Worm (Caenorhabditis elegans): Measurements from ENCODE around the gene T26A8.4.

The T26A8.4 gene

ce11 chrIV:8382695-8383094 is 50.0 kb downstream of the T26A8.4 start, which contains the start of gene D2096.9:
Gene D2096.9 (minus strand): TSS chrIV:8382795.
- TF ChIP-seq dsc-1 (tag; optimal IDR thresholded peaks at IDR 0.05) = peak; percentile 45
- no peak for TF ChIP-seq sup-37 (GFP tag; optimal IDR thresholded peaks at IDR 0.05)

- TF ChIP-seq lin-14 (GFP tag; optimal IDR thresholded peaks at IDR 0.05) = peak; percentile 12
- TF ChIP-seq mef-2 (tag; optimal IDR thresholded peaks at IDR 0.05) = no peak
- TF ChIP-seq mep-1 (tag; optimal IDR thresholded peaks at IDR 0.05) = no peak
- TF ChIP-seq fkh-8 (tag; optimal IDR thresholded peaks at IDR 0.05) = no peak
- no peak for TF ChIP-seq isw-1 (GFP tag; IDR thresholded peaks at IDR 0.05)
- no peak for TF ChIP-seq nhr-237 (tag; optimal IDR thresholded peaks at IDR 0.05)
- no peak for TF ChIP-seq jun-1 (tag; optimal IDR thresholded peaks at IDR 0.05)
- no peak for TF ChIP-seq nhr-71 (tag; optimal IDR thresholded peaks at IDR 0.05)
- peak; percentile 75 for TF ChIP-seq pqm-1 (tag; optimal IDR thresholded peaks at IDR 0.05)
- TF ChIP-seq fkh-4 (tag; optimal IDR thresholded peaks at IDR 0.05; ENCODE audit: borderline replicate concordance) = no peak
- peak; percentile 86 for TF ChIP-seq elt-2 (tag; optimal IDR thresholded peaks at IDR 0.05)
- peak in 1 of 2 experiments; percentile 27 for TF ChIP-seq lin-35 (GFP tag; optimal IDR thresholded peaks at IDR 0.05)
- no peak for TF ChIP-seq unc-130 (tag; optimal IDR thresholded peaks at IDR 0.05)
Measured at ce11 chrIV:8380266-8380850, 52.3 kb downstream of the T26A8.4 start.

DNA sequence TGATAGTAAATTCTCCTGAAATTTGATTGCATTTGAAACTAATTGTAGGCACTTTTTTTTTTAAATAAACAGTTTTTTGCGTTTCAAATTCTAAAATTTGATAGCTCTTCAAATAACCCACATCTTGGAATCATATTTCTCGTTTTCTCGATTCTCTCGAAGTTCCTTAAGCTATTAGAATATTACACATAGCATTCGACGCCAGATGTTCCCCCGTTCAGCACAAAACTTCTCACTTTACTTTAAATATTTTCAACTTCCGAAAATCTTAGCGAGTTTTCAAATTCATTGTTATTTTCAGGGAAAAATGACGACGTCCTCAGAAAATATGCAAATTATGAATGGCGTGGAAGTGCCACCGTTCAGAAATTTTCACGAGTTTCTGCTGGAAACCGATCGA is 53.0 kb downstream of the T26A8.4 start, which contains the start of gene praf-3:
praf-3 (plus strand) TSS at position 301 of the 400 bp plus-strand sequence.
- no peak for TF ChIP-seq F16B12.6 (tag; optimal IDR thresholded peaks at IDR 0.05)
- TF ChIP-seq nhr-28 (tag; optimal IDR thresholded peaks at IDR 0.05) = no peak
- no peak for TF ChIP-seq nhr-12 (tag; optimal IDR thresholded peaks at IDR 0.05)
- TF ChIP-seq nhr-85 (tag) = no peak
- no peak for TF ChIP-seq isw-1 (GFP tag; IDR thresholded peaks at IDR 0.05)
- no peak for TF ChIP-seq Y116A8C.19 (tag; optimal IDR thresholded peaks at IDR 0.05; ENCODE audit: borderline replicate concordance)
- no peak for TF ChIP-seq nhr-90 (tag; optimal IDR thresholded peaks at IDR 0.05; ENCODE audit: poor library complexity)
- no peak for TF ChIP-seq lir-3 (tag; optimal IDR thresholded peaks at IDR 0.05; ENCODE audit: poor library complexity)
- no peak for TF ChIP-seq rnt-1 (tag; optimal IDR thresholded peaks at IDR 0.05)
- TF ChIP-seq elt-3 (tag; optimal IDR thresholded peaks at IDR 0.05) = no peak
- TF ChIP-seq unc-98 (GFP tag; IDR thresholded peaks at IDR 0.05) = no peak
- no peak for TF ChIP-seq alr-1 (tag; optimal IDR thresholded peaks at IDR 0.05; ENCODE audit: borderline replicate concordance)
- no peak for TF ChIP-seq nhr-71 (tag; optimal IDR thresholded peaks at IDR 0.05)
- TF ChIP-seq dpl-1 (GFP tag; optimal IDR thresholded peaks at IDR 0.05) = no peak
- TF ChIP-seq xbp-1 (tag; optimal IDR thresholded peaks at IDR 0.05) = no peak
- no peak for TF ChIP-seq unc-62 (GFP tag; optimal IDR thresholded peaks at IDR 0.05)
- TF ChIP-seq skn-1 (tag; optimal IDR thresholded peaks at IDR 0.05) = no peak

DNA sequence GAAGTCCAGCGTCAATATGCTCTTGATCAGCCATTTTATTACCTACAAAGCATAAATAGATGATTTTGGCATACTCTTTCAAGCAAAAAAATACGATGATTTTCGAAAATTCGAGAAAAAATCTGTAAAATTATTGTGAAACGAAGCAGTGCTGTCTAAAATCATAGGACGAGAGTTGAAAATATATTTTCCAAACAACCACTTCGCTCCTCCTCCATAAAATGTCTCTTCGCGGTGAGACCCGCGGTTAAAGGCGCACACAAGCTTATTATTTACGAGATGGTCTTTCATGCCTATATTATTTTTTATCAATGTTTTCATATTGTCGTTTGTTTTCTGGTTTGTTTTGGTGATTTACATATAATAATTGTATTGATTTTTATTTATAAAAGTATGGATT is 53.4 kb downstream of the T26A8.4 start, which contains the start of gene nap-1:
nap-1 (minus strand) TSS at position 42 of the 400 bp plus-strand sequence.
- TF ChIP-seq efl-1 (optimal IDR thresholded peaks at IDR 0.05) (peak; percentile 81), efl-1 (GFP tag; optimal IDR thresholded peaks at IDR 0.05 in 1 of 2) (peak; percentile 70 to 97), dsc-1 (tag; optimal IDR thresholded peaks at IDR 0.05) (peak; percentile 48), nhr-28 (tag; optimal IDR thresholded peaks at IDR 0.05) (no peak), pag-3 (tag; optimal IDR thresholded peaks at IDR 0.05; ENCODE audit: borderline replicate concordance, insufficient read depth) (no peak), elt-2 (tag; optimal IDR thresholded peaks at IDR 0.05) (peak; percentile 23), nhr-11 (tag; optimal IDR thresholded peaks at IDR 0.05) (no peak), alr-1 (tag; optimal IDR thresholded peaks at IDR 0.05; ENCODE audit: borderline replicate concordance) (no peak), dpl-1 (GFP tag; optimal IDR thresholded peaks at IDR 0.05) (peak; percentile 59 to 78 (median 72)), egl-13 (tag; optimal IDR thresholded peaks at IDR 0.05) (peak; percentile 23), ces-1 (GFP tag; optimal IDR thresholded peaks at IDR 0.05) (no peak), elt-3 (tag; optimal IDR thresholded peaks at IDR 0.05) (peak in 2 of 6 experiments; percentile 21 to 78), grh-1 (GFP tag; IDR thresholded peaks at IDR 0.05) (no peak), ets-5 (GFP tag; IDR thresholded peaks at IDR 0.05) (no peak), hlh-17 (GFP tag; optimal IDR thresholded peaks at IDR 0.05; ENCODE audit: borderline replicate concordance) (no peak), sptf-1 (tag; optimal IDR thresholded peaks at IDR 0.05) (no peak), Y116A8C.19 (tag; optimal IDR thresholded peaks at IDR 0.05; ENCODE audit: borderline replicate concordance) (no peak), sup-37 (GFP tag; optimal IDR thresholded peaks at IDR 0.05) (no peak), zip-4 (GFP tag; optimal IDR thresholded peaks at IDR 0.05) (no peak), nhr-90 (tag; optimal IDR thresholded peaks at IDR 0.05; ENCODE audit: poor library complexity) (peak; percentile 61), tlp-1 (tag; optimal IDR thresholded peaks at IDR 0.05) (no peak), unc-86 (tag; optimal IDR thresholded peaks at IDR 0.05) (peak; percentile 58), mab-9 (GFP tag; IDR thresholded peaks at IDR 0.05) (no peak), lin-13 (GFP tag; optimal IDR thresholded peaks at IDR 0.05) (peak; percentile 81)

Measured in whole organism, L1 larva.